Worm (Caenorhabditis elegans): ENCODE measurements around the gene R53.4.

DNA sequence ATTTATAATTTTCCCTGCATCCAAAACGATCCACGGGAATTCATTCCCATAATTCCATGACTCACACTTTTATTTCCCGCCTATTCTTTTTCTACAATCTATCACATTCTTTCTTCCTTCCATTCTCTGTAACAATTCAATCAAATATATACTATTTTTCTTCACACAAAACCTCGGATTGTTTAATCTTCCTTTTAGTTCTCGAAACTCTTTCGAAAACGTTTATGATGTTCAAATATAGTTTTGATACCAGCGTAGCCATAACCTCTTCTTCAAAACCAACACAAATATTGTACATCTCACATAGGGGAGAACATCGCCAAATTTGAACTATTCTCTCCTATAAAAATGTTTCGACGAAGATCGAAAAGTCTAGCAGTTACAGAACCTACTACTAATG is 23.0 kb upstream of the R53.4 start, which contains the start of gene lec-3:
- no peak for TF ChIP-seq nhr-77 (tag; optimal IDR thresholded peaks at IDR 0.05)
- TF ChIP-seq snpc-4 (tag; optimal IDR thresholded peaks at IDR 0.05): no peak
- TF ChIP-seq lin-39 (tag; optimal IDR thresholded peaks at IDR 0.05): no peak
- no peak for TF ChIP-seq ztf-11 (tag; optimal IDR thresholded peaks at IDR 0.05)
- TF ChIP-seq nhr-28 (tag; optimal IDR thresholded peaks at IDR 0.05): no peak
- TF ChIP-seq daf-12 (tag; optimal IDR thresholded peaks at IDR 0.05): no peak
- no peak for TF ChIP-seq zag-1 (tag; optimal IDR thresholded peaks at IDR 0.05)
- TF ChIP-seq nhr-76 (tag; optimal IDR thresholded peaks at IDR 0.05): no peak
- no peak for TF ChIP-seq egl-27 (tag; optimal IDR thresholded peaks at IDR 0.05)
- no peak for TF ChIP-seq elt-3 (tag; optimal IDR thresholded peaks at IDR 0.05)
- TF ChIP-seq aly-2 (tag; optimal IDR thresholded peaks at IDR 0.05): no peak
- TF ChIP-seq ama-1 (optimal IDR thresholded peaks at IDR 0.05): no peak
- no peak for TF ChIP-seq skn-1 (tag; optimal IDR thresholded peaks at IDR 0.05)
- no peak for TF ChIP-seq nhr-11 (tag; optimal IDR thresholded peaks at IDR 0.05)

Data from whole organism, L3 larva.